Worm (Caenorhabditis elegans) whole organism, L2 larva: Measurements from ENCODE around the gene coq-2.

Experiments used
- blmp-1 ChIP-seq: sonication (generic microtip); optimal IDR thresholded peaks from 2 replicates; lab custom pipeline; 2017; ENCODE audit warnings: missing genetic modification characterization, mild to moderate bottlenecking, missing compliant biosample characterization, antibody characterized with exemption, moderate library complexity; ENCODE audit not compliant: insufficient read depth
- egl-27 ChIP-seq: sonication (generic microtip); optimal IDR thresholded peaks from 3 replicates; lab custom pipeline; 2017; ENCODE audit warnings: missing biosample characterization, missing genetic modification reagents, missing genetic modification characterization
- mdl-1 ChIP-seq, 2 experiments: fragments of 150-350 bp in 1 of 2; sonication (generic microtip) in 1 of 2; optimal IDR thresholded peaks; 2 replicates each; lab custom pipeline; 2017; ENCODE audit warnings: missing biosample characterization in 2 of 2, missing genetic modification characterization in 2 of 2
- nhr-10 ChIP-seq: sonication (generic microtip); optimal IDR thresholded peaks from 2 replicates; lab custom pipeline; 2017; ENCODE audit warnings: missing biosample characterization, missing genetic modification characterization
- nhr-11 ChIP-seq: fragments of 150-350 bp; optimal IDR thresholded peaks from 2 replicates; lab custom pipeline; 2014; ENCODE audit warnings: missing biosample characterization, missing genetic modification characterization
- nhr-21 ChIP-seq: fragments of 150-350 bp; optimal IDR thresholded peaks from 2 replicates; lab custom pipeline; 2014; ENCODE audit warnings: missing biosample characterization, missing genetic modification characterization
- nhr-237 ChIP-seq: fragments of 150-350 bp; optimal IDR thresholded peaks from 2 replicates; lab custom pipeline; 2014; ENCODE audit warnings: missing biosample characterization, missing genetic modification characterization
- nhr-6 ChIP-seq: fragments of 150-350 bp; optimal IDR thresholded peaks from 2 replicates; lab custom pipeline; 2014; ENCODE audit warnings: missing biosample characterization, missing genetic modification characterization
- nhr-77 ChIP-seq: fragments of 150-350 bp; optimal IDR thresholded peaks from 2 replicates; lab custom pipeline; 2014; ENCODE audit warnings: missing biosample characterization, missing genetic modification characterization
- skn-1 ChIP-seq: sonication (generic microtip); optimal IDR thresholded peaks from 2 replicates; lab custom pipeline; 2017; ENCODE audit warnings: missing biosample characterization, missing genetic modification characterization
- unc-39 ChIP-seq: fragments of 150-350 bp; optimal IDR thresholded peaks from 2 replicates; lab custom pipeline; 2014; ENCODE audit warnings: missing biosample characterization, missing genetic modification characterization

DNA sequence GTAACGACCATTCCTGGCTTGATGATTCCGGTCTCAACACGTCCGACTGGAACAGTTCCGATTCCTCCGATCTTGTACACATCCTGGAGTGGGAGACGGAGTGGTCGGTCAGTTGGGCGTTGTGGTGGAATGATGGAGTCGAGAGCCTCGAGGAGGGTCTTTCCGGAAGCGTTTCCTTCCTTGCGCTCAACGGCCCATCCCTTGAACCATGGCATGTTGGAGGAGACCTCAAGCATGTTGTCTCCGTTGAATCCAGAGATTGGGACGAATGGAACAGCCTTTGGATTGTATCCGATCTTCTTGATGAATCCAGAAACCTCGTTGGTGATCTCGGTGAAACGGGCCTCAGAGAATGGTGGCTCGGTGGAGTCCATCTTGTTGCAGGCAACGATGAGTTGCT, 35.0 kb downstream of the coq-2 start:
- no peak for TF ChIP-seq unc-39 (tag; lab: Kevin White, UChicago)
- no peak for TF ChIP-seq egl-27
- no peak for TF ChIP-seq skn-1 (tag; lab: Kevin White, UChicago)
- TF ChIP-seq mdl-1 (tag; optimal IDR thresholded peaks at IDR 0.05; lab: Kevin White, UChicago) = no peak
- no peak for TF ChIP-seq nhr-21 (tag; lab: Kevin White, UChicago)
- no peak for TF ChIP-seq nhr-11 (tag; lab: Kevin White, UChicago)
- no peak for TF ChIP-seq nhr-77 (tag; lab: Kevin White, UChicago)
- no peak for TF ChIP-seq blmp-1 (tag; lab: Kevin White, UChicago)
- no peak for TF ChIP-seq nhr-10
- TF ChIP-seq nhr-6 (tag; lab: Kevin White, UChicago) = no peak
- TF ChIP-seq nhr-237 = no peak
